Fruit fly (Drosophila melanogaster): Measurements from ENCODE around the gene cyc.

The cyc gene

DNA sequence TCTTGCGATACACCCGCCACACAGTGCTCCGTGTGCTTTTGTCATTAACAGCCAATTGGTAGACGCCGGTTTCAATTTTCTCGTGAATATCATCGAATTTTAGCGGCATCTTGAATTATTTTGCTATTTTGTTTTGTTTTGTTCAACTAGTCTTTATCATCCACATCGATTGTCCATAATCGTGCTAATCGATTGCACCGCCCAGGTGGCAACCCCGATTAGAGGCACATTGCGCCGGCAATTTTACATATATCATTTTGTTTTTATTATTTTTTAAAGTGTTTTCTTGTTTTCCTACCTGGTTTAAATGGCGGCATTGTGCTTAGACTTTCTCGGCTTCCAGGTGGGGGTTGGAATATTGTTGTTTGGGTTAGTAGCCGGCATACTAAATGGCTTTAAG, 9.8 kb downstream of the cyc start, which contains the start of gene CG34116 (continued):
- TF ChIP-seq gce (GFP tag; IDR thresholded peaks at IDR 0.05) = no peak
- TF ChIP-seq pita (GFP tag; optimal IDR thresholded peaks at IDR 0.05) = no peak
- TF ChIP-seq ro (GFP tag; IDR thresholded peaks at IDR 0.05) = no peak
- peak; percentile 56 for TF ChIP-seq hbn (GFP tag; IDR thresholded peaks at IDR 0.05; ENCODE audit: partially characterized antibody)
- TF ChIP-seq Gug (GFP tag; IDR thresholded peaks at IDR 0.05) = no peak
- TF ChIP-seq hb (GFP tag; IDR thresholded peaks at IDR 0.05; ENCODE audit: partially characterized antibody) = peak; percentile 57; the same call in 1 of the 3 replicates
- no peak for TF ChIP-seq CG7372 (GFP tag; IDR thresholded peaks at IDR 0.05)
- TF ChIP-seq h (optimal IDR thresholded peaks at IDR 0.05) = no peak
- no peak for TF ChIP-seq CG2120 (GFP tag; optimal IDR thresholded peaks at IDR 0.05)
- no peak for TF ChIP-seq HmgZ (tag; optimal IDR thresholded peaks at IDR 0.05)
- no peak for TF ChIP-seq CG9727 (GFP tag; optimal IDR thresholded peaks at IDR 0.05)
- TF ChIP-seq org-1 (GFP tag; optimal IDR thresholded peaks at IDR 0.05) = no peak
- TF ChIP-seq CG30020 (tag; optimal IDR thresholded peaks at IDR 0.05) = no peak
- peak; percentile 51; the same call in 1 of the 2 replicates for TF ChIP-seq ato (GFP tag; IDR thresholded peaks at IDR 0.05; ENCODE audit: partially characterized antibody)
- no peak for TF ChIP-seq sim (GFP tag; IDR thresholded peaks at IDR 0.05)
- no peak for TF ChIP-seq ab (GFP tag; optimal IDR thresholded peaks at IDR 0.05)
- TF ChIP-seq CG34422 (GFP tag; IDR thresholded peaks at IDR 0.05) = peak; percentile 21; the same call in 1 of the 3 replicates
- TF ChIP-seq CG15073 (GFP tag; optimal IDR thresholded peaks at IDR 0.05) = no peak
- TF ChIP-seq trh (GFP tag; optimal IDR thresholded peaks at IDR 0.05) = no peak
- TF ChIP-seq CG31388 (GFP tag; optimal IDR thresholded peaks at IDR 0.05) = no peak
- no peak for TF ChIP-seq CG5953 (GFP tag; IDR thresholded peaks at IDR 0.05)
- peak; percentile 55; the same call in 1 of the 2 replicates for TF ChIP-seq tna (GFP tag; IDR thresholded peaks at IDR 0.05; ENCODE audit: partially characterized antibody)
- no peak for TF ChIP-seq CG7987 (GFP tag; optimal IDR thresholded peaks at IDR 0.05)
- TF ChIP-seq CkIIα-i1 (GFP tag; IDR thresholded peaks at IDR 0.05) = no peak
- no peak for TF ChIP-seq CG9876 (GFP tag; optimal IDR thresholded peaks at IDR 0.05)
- no peak for TF ChIP-seq CG14050 (GFP tag; IDR thresholded peaks at IDR 0.05)
- no peak for TF ChIP-seq so (GFP tag; IDR thresholded peaks at IDR 0.05)
- TF ChIP-seq D19B (GFP tag; optimal IDR thresholded peaks at IDR 0.05) = no peak
- peak; percentile 28 for TF ChIP-seq stwl (tag; optimal IDR thresholded peaks at IDR 0.05)
- no peak for TF ChIP-seq onecut (GFP tag; IDR thresholded peaks at IDR 0.05)
- no peak for TF ChIP-seq NfI (GFP tag; optimal IDR thresholded peaks at IDR 0.05)
- peak; percentile 15; the same call in 1 of the 2 replicates for TF ChIP-seq E2f2 (GFP tag; IDR thresholded peaks at IDR 0.05)
- no peak for TF ChIP-seq Nf-YC (tag; optimal IDR thresholded peaks at IDR 0.05)
- no peak for TF ChIP-seq CG6683 (GFP tag; optimal IDR thresholded peaks at IDR 0.05)
- peak; percentile 30 for TF ChIP-seq phol (tag; optimal IDR thresholded peaks at IDR 0.05)
- TF ChIP-seq al (GFP tag; IDR thresholded peaks at IDR 0.05) = no peak
- no peak for TF ChIP-seq Ravus (GFP tag; IDR thresholded peaks at IDR 0.05)
- TF ChIP-seq CG10274 (GFP tag; optimal IDR thresholded peaks at IDR 0.05) = no peak
- TF ChIP-seq CG8924 (tag; optimal IDR thresholded peaks at IDR 0.05) = no peak
- no peak for TF ChIP-seq nerfin-1 (tag; optimal IDR thresholded peaks at IDR 0.05)
- no peak for TF ChIP-seq stc (GFP tag; IDR thresholded peaks at IDR 0.05)
- TF ChIP-seq PHDP (tag; optimal IDR thresholded peaks at IDR 0.05) = no peak
- TF ChIP-seq MBD-R2 (GFP tag; IDR thresholded peaks at IDR 0.05) = peak; percentile 61; the same call in 1 of the 2 replicates
- no peak for TF ChIP-seq Fer2 (tag; optimal IDR thresholded peaks at IDR 0.05)
- TF ChIP-seq HLH4C (GFP tag; IDR thresholded peaks at IDR 0.05; ENCODE audit: partially characterized antibody) = peak; percentile 67
- TF ChIP-seq CG10462 (GFP tag; optimal IDR thresholded peaks at IDR 0.05) = no peak
- TF ChIP-seq cg (GFP tag; optimal IDR thresholded peaks at IDR 0.05) = peak; percentile 7
- TF ChIP-seq CG17612 (GFP tag; IDR thresholded peaks at IDR 0.05) = no peak
- no peak for TF ChIP-seq cato (GFP tag; optimal IDR thresholded peaks at IDR 0.05; ENCODE audit: borderline replicate concordance)
- no peak for TF ChIP-seq Eip74EF (GFP tag; optimal IDR thresholded peaks at IDR 0.05)
- no peak for TF ChIP-seq yki (optimal IDR thresholded peaks at IDR 0.05)
- TF ChIP-seq Sin3A (optimal IDR thresholded peaks at IDR 0.05) = peak; percentile 22
